Fruit fly (Drosophila melanogaster): ENCODE results near the gene CG10154.

Gene CG10154

DNA sequence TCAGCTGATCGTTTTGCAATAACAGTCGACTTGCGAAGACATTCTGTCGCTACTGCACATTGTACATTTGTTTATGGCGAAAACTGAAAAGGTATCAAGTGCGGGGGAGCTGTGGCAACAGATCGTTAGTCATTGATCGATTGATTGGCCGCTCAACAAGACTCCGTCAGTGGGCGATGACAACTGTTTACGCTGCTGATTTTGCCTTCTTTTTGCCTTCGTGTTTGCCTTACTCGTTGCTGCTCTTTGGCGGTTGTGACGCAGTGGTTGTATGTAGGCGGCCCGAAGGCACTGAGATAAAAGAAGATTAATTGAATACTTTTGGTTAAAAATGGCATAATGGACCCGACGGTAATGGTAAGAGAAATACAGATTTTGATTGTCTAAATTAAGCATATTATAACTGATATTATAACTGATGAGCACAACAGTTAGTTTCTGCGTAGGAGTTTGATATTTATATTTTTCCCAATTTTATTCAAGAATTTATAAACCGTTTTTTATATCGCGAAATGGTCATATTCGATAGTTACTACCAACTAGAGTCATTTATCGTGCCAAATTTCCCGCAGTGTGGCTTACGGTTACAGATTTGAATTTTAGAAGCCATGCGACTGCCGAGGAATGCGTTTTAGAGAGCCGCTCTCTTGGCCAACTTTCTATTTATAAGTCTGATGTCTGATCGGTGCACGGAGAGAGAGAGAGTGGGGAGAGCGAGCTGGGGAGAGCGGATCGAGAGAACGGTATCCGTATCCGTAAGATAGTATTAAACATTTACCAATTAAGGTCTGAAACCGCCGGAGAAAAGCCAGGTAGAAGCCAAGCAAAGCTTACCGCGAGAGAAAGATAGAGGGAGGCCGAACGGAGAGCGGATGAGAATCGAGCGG, 39.9 kb upstream of the CG10154 start (continued):
- peak; percentile 78 for TF ChIP-seq CG6854 (GFP tag; optimal IDR thresholded peaks at IDR 0.05)
- TF ChIP-seq ewg (GFP tag; optimal IDR thresholded peaks at IDR 0.05): peak; percentile 87
- TF ChIP-seq CG6175 (GFP tag; IDR thresholded peaks at IDR 0.05): peak; percentile 47; the same call in 1 of the 3 replicates
- TF ChIP-seq mirr (GFP tag; optimal IDR thresholded peaks at IDR 0.05): no peak
- TF ChIP-seq sc (optimal IDR thresholded peaks at IDR 0.05): no peak
- TF ChIP-seq sc (GFP tag; optimal IDR thresholded peaks at IDR 0.05): peak; percentile 87
- TF ChIP-seq Scr (GFP tag; IDR thresholded peaks at IDR 0.05; ENCODE audit: partially characterized antibody): no peak
- TF ChIP-seq CG15073 (GFP tag; optimal IDR thresholded peaks at IDR 0.05): peak; percentile 44
- TF ChIP-seq CG11398 (GFP tag; optimal IDR thresholded peaks at IDR 0.05): peak; percentile 35
- no peak for TF ChIP-seq CG1832 (GFP tag; optimal IDR thresholded peaks at IDR 0.05)
- TF ChIP-seq rib (GFP tag; IDR thresholded peaks at IDR 0.05): no peak; the same call in 1 of the 2 replicates
- peak; percentile 85 for TF ChIP-seq Fer3 (tag; optimal IDR thresholded peaks at IDR 0.05)
- peak; percentile 77 for TF ChIP-seq CG17328 (GFP tag; IDR thresholded peaks at IDR 0.05)
- TF ChIP-seq CG2120 (GFP tag; optimal IDR thresholded peaks at IDR 0.05): peak; percentile 89
- peak; percentile 92 for TF ChIP-seq Hmr (GFP tag; optimal IDR thresholded peaks at IDR 0.05)
- TF ChIP-seq Dp (GFP tag; optimal IDR thresholded peaks at IDR 0.05): peak; percentile 2
- TF ChIP-seq Lpt (GFP tag; optimal IDR thresholded peaks at IDR 0.05): no peak
- peak; percentile 72 to 88 for TF ChIP-seq dpn (GFP tag; optimal IDR thresholded peaks at IDR 0.05)
- TF ChIP-seq ftz-f1 (GFP tag; optimal IDR thresholded peaks at IDR 0.05): no peak
- peak; percentile 79 for TF ChIP-seq CG12071 (GFP tag; optimal IDR thresholded peaks at IDR 0.05)
- TF ChIP-seq crc (GFP tag; optimal IDR thresholded peaks at IDR 0.05): peak; percentile 22
- peak; percentile 84 for TF ChIP-seq CG34422 (GFP tag; IDR thresholded peaks at IDR 0.05)
- TF ChIP-seq CG7928 (GFP tag; optimal IDR thresholded peaks at IDR 0.05): peak; percentile 62
- TF ChIP-seq kni (GFP tag; optimal IDR thresholded peaks at IDR 0.05): peak; percentile 82
- TF ChIP-seq CG12236 (GFP tag; optimal IDR thresholded peaks at IDR 0.05): peak; percentile 26
- TF ChIP-seq CG17829 (tag; optimal IDR thresholded peaks at IDR 0.05): peak; percentile 92
- TF ChIP-seq Ada2b (GFP tag; IDR thresholded peaks at IDR 0.05): peak; percentile 84
- TF ChIP-seq crp (GFP tag; optimal IDR thresholded peaks at IDR 0.05): peak in 1 of 2 experiments; percentile 46
- TF ChIP-seq Hey (tag; optimal IDR thresholded peaks at IDR 0.05): no peak
- peak; percentile 84 for TF ChIP-seq CG9932 (GFP tag; IDR thresholded peaks at IDR 0.05)
- TF ChIP-seq Myb (GFP tag; optimal IDR thresholded peaks at IDR 0.05): peak; percentile 30
- TF ChIP-seq bbx (GFP tag; IDR thresholded peaks at IDR 0.05; ENCODE audit: partially characterized antibody): no peak
- peak; percentile 38 for TF ChIP-seq pum (GFP tag; optimal IDR thresholded peaks at IDR 0.05)
- peak; percentile 71; the same call in 1 of the 2 replicates for TF ChIP-seq CG7372 (GFP tag; IDR thresholded peaks at IDR 0.05)
- peak; percentile 55 for TF ChIP-seq Oaz (GFP tag; IDR thresholded peaks at IDR 0.05)
- peak; percentile 60 for TF ChIP-seq CG4617 (GFP tag; optimal IDR thresholded peaks at IDR 0.05; ENCODE audit: borderline replicate concordance)
- 0 out of 2 replicates have a peak, but pooled peaks have one; percentile 43 for TF ChIP-seq gt (GFP tag; IDR thresholded peaks at IDR 0.05)
- peak; percentile 76 for TF ChIP-seq CG3407 (GFP tag; optimal IDR thresholded peaks at IDR 0.05)
- no peak for TF ChIP-seq eve (GFP tag; optimal IDR thresholded peaks at IDR 0.05)
- TF ChIP-seq nom (GFP tag; optimal IDR thresholded peaks at IDR 0.05): peak; percentile 45
- peak; percentile 67 for TF ChIP-seq slou (GFP tag; optimal IDR thresholded peaks at IDR 0.05)
- no peak for TF ChIP-seq CG16813 (GFP tag; IDR thresholded peaks at IDR 0.05; ENCODE audit: partially characterized antibody)
- TF ChIP-seq slbo (GFP tag; IDR thresholded peaks at IDR 0.05): peak; percentile 88
- TF ChIP-seq CG6272 (GFP tag; IDR thresholded peaks at IDR 0.05): peak; percentile 64
- peak; percentile 81 for TF ChIP-seq croc (GFP tag; conservative IDR thresholded peaks at IDR 0.05)
- no peak for TF ChIP-seq pan (optimal IDR thresholded peaks at IDR 0.05)
- peak in 1 of 2 experiments; percentile 87 for TF ChIP-seq pan (GFP tag; optimal IDR thresholded peaks at IDR 0.05 in 1 of 2, IDR thresholded peaks at IDR 0.05 in 1 of 2)
- TF ChIP-seq kah (GFP tag; optimal IDR thresholded peaks at IDR 0.05): peak; percentile 80
- TF ChIP-seq chn (GFP tag; optimal IDR thresholded peaks at IDR 0.05): peak; percentile 69
